Worm (Caenorhabditis elegans): ENCODE measurements around the gene glod-4.

DNA sequence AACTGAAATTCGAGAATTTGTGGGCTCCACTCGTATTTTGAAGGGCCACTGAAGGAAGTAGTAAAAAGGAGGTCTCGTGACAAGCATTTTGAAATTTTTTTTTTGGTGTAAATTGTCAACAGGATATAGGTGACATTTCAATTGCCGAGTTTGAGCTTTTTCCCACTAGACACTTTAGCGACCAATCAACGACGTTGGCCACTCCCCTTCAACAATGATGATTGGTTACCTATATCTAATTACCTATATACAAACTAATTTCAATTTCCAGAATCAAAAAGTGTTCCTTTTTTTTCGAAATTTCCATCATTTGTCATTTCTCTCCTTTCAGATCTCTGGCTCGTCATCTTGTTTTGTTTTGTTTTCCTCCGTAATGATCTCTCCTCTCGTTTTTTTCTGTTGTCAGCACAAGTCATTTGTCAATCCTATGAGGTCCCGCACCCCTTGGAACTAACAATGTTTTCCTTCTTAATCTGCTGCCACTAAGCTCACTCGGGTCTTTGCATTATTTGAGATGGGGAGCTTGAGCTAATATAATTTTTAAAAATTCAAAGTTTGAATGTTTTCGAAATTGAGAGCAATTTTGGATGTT is 45.4 kb upstream of the glod-4 start:
- TF ChIP-seq med-1 (GFP tag; optimal IDR thresholded peaks at IDR 0.05; ENCODE audit: insufficient read depth) (no peak), klf-2 (GFP tag; conservative IDR thresholded peaks at IDR 0.05) (no peak), flt-1 (GFP tag; IDR thresholded peaks at IDR 0.05) (no peak), tab-1 (GFP tag; IDR thresholded peaks at IDR 0.05) (no peak), ref-1 (GFP tag; conservative IDR thresholded peaks at IDR 0.05) (no peak), ztf-29 (GFP tag; IDR thresholded peaks at IDR 0.05) (no peak), ztf-23 (GFP tag; IDR thresholded peaks at IDR 0.05) (no peak), cog-1 (tag; optimal IDR thresholded peaks at IDR 0.05) (no peak)
